Fruit fly (Drosophila melanogaster) whole organism, prepupa: ENCODE results near the gene LysE.

Source experiments
- CG10631 ChIP-seq: fragments of 200-800 bp; sonication (Bioruptor generic); optimal IDR thresholded peaks from 2 replicates; lab custom pipeline; 2016; ENCODE audit warnings: missing biosample characterization, missing genetic modification characterization
- CG10669 ChIP-seq: fragments of 200-800 bp; sonication (Bioruptor generic); optimal IDR thresholded peaks from 3 replicates; lab custom pipeline; 2018; ENCODE audit warnings: missing biosample characterization, mild to moderate bottlenecking, missing genetic modification characterization, moderate library complexity
- CG11762 ChIP-seq: fragments of 200-800 bp; sonication (Bioruptor generic); optimal IDR thresholded peaks from 3 replicates; lab custom pipeline; 2016; ENCODE audit warnings: missing biosample characterization, missing genetic modification characterization; ENCODE audit not compliant: insufficient read depth
- CG15336 ChIP-seq: fragments of 200-800 bp; sonication (Bioruptor generic); IDR thresholded peaks from 2 replicates; pipeline ENCODE4 v1.3.6; 2022; ENCODE audit warnings: missing biosample characterization, missing genetic modification characterization
- CG3919 ChIP-seq: fragments of 200-800 bp; sonication (Bioruptor generic); optimal IDR thresholded peaks from 3 replicates; lab custom pipeline; 2016; ENCODE audit warnings: missing biosample characterization, missing genetic modification characterization
- CG6163 ChIP-seq: fragments of 200-800 bp; sonication (Bioruptor generic); IDR thresholded peaks from 3 replicates; pipeline ENCODE4 v1.3.6; 2022; ENCODE audit warnings: missing biosample characterization, missing genetic modification characterization
- Ets21C ChIP-seq: fragments of 200-800 bp; sonication (Bioruptor generic); optimal IDR thresholded peaks from 3 replicates; lab custom pipeline; 2016; ENCODE audit warnings: missing biosample characterization, missing genetic modification characterization
- Gug ChIP-seq: fragments of 200-800 bp; sonication (Bioruptor generic); IDR thresholded peaks from 2 replicates; pipeline ENCODE4 v1.3.6; 2022; ENCODE audit warnings: missing biosample characterization, missing genetic modification characterization
- achi ChIP-seq: fragments of 200-800 bp; sonication (Bioruptor generic); optimal IDR thresholded peaks from 3 replicates; lab custom pipeline; 2016; ENCODE audit warnings: missing biosample characterization, missing genetic modification characterization
- fd85E ChIP-seq: fragments of 200-800 bp; sonication (Bioruptor generic); optimal IDR thresholded peaks from 3 replicates; lab custom pipeline; 2016; ENCODE audit warnings: missing biosample characterization, missing genetic modification characterization
- fkh ChIP-seq: fragments of 200-800 bp; sonication (Bioruptor generic); optimal IDR thresholded peaks from 3 replicates; lab custom pipeline; 2017; ENCODE audit warnings: missing biosample characterization, mild to moderate bottlenecking, missing genetic modification characterization, moderate library complexity
- ss ChIP-seq, 2 experiments: fragments of 200-800 bp; sonication (Bioruptor generic); optimal IDR thresholded peaks; 2 replicates in 1 of 2; 3 replicates in 1 of 2; lab custom pipeline; 2017 to 2018; ENCODE audit warnings: mild to moderate bottlenecking in 2 of 2, missing biosample characterization in 2 of 2, missing genetic modification characterization in 2 of 2, moderate library complexity in 1 of 2

DNA sequence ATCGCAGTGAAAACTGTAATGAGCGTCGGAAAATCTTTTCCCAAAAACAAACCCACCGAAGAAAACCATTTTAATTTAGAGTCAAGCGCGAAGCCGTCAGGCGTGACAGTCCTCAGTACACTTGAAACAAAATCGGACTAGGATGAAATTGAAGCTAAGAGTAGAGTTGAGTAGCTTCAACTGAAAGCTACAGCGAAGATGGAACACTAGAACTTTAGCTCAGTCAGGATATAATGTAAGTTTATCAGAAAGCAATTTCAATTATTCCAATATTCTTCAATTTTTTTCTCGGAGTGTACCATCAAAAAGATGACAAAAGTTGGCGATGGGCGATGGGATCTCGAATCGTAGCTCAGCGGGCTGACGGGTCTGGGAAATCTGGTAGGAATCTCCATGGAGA is 3.8 kb downstream of the LysE start:
- TF ChIP-seq fkh (GFP tag; lab: Kevin White, UChicago) (no peak), CG10669 (no peak), CG10631 (GFP tag; lab: Kevin White, UChicago) (no peak), CG15336 (GFP tag; lab: Robert Waterston, UW) (peak; percentile 64), achi (GFP tag; lab: Kevin White, UChicago) (no peak), CG11762 (GFP tag; lab: Kevin White, UChicago) (no peak), CG3919 (GFP tag; lab: Kevin White, UChicago) (no peak), ss (GFP tag; optimal IDR thresholded peaks at IDR 0.05; lab: Kevin White, UChicago) (no peak), Gug (no peak), fd85E (no peak), CG6163 (peak; percentile 45; the same call in 2 of the 3 replicates), Ets21C (GFP tag; lab: Kevin White, UChicago) (no peak)
